Fruit fly (Drosophila melanogaster) whole organism, embryonic: ENCODE results near the gene CG31752.

Experiments
- CG10543 ChIP-seq: fragments of 200-800 bp; sonication (Bioruptor generic); optimal IDR thresholded peaks from 3 replicates; lab custom pipeline; 2017; ENCODE audit warnings: missing biosample characterization, mild to moderate bottlenecking, missing genetic modification characterization, moderate library complexity
- CG18599 ChIP-seq: fragments of 200-800 bp; sonication (Bioruptor generic); optimal IDR thresholded peaks from 3 replicates; lab custom pipeline; 2017; ENCODE audit warnings: missing biosample characterization, missing genetic modification characterization, mild to moderate bottlenecking, moderate library complexity, missing genetic modification reagents
- CG3281 ChIP-seq: fragments of 200-800 bp; sonication (Bioruptor generic); optimal IDR thresholded peaks from 3 replicates; lab custom pipeline; 2017; ENCODE audit warnings: missing biosample characterization, mild to moderate bottlenecking, missing genetic modification characterization
- HHEX ChIP-seq: fragments of 200-800 bp; sonication (Bioruptor generic); optimal IDR thresholded peaks from 3 replicates; lab custom pipeline; 2017; ENCODE audit warnings: missing biosample characterization, mild to moderate bottlenecking, missing genetic modification characterization, missing genetic modification reagents
- Nf-YB ChIP-seq: fragments of 200-800 bp; sonication (Bioruptor generic); optimal IDR thresholded peaks from 3 replicates; lab custom pipeline; 2019; ENCODE audit warnings: missing biosample characterization, mild to moderate bottlenecking, missing genetic modification characterization, moderate library complexity
- exex ChIP-seq: fragments of 200-800 bp; sonication (Bioruptor generic); optimal IDR thresholded peaks from 4 replicates; lab custom pipeline; 2018; ENCODE audit warnings: missing biosample characterization, mild to moderate bottlenecking, missing genetic modification characterization, moderate library complexity
- eyg ChIP-seq: fragments of 200-800 bp; sonication (Bioruptor generic); optimal IDR thresholded peaks from 3 replicates; lab custom pipeline; 2016; ENCODE audit warnings: missing biosample characterization, missing genetic modification characterization
- grn ChIP-seq: fragments of 200-800 bp; sonication (Bioruptor generic); optimal IDR thresholded peaks from 3 replicates; lab custom pipeline; 2017; ENCODE audit warnings: missing biosample characterization, missing genetic modification characterization
- insv ChIP-seq, 2 experiments: fragments of 200-800 bp; sonication (Bioruptor generic); optimal IDR thresholded peaks; 3 replicates each; lab custom pipeline; 2016 to 2018; ENCODE audit warnings: missing biosample characterization in 2 of 2, missing genetic modification characterization in 2 of 2
- sd ChIP-seq: fragments of 200-800 bp; sonication (Bioruptor generic); optimal IDR thresholded peaks from 3 replicates; lab custom pipeline; 2018; ENCODE audit warnings: missing biosample characterization, mild to moderate bottlenecking, missing genetic modification characterization, moderate library complexity

CG31752 gene

dm6 chr2L:18789773-18790385 lies 51.2 kb downstream of the CG31752 start (continued):
- TF ChIP-seq CG3281 (GFP tag; lab: Kevin White, UChicago): peak; percentile 13
- peak; percentile 97 for TF ChIP-seq exex
- peak; percentile 38 for TF ChIP-seq Nf-YB (GFP tag; lab: Kevin White, UChicago)
- TF ChIP-seq CG18599: peak; percentile 38
- peak; percentile 90 for TF ChIP-seq sd (tag; lab: Kevin White, UChicago)
- peak; percentile 2 for TF ChIP-seq HHEX
- peak; percentile 29 for TF ChIP-seq CG10543 (GFP tag; lab: Kevin White, UChicago)
- no peak for TF ChIP-seq insv (GFP tag; optimal IDR thresholded peaks at IDR 0.05; lab: Kevin White, UChicago)
- no peak for TF ChIP-seq eyg
- peak; percentile 84 for TF ChIP-seq grn
- TF ChIP-seq, all 482 proteins: peak for 27
